Fruit fly (Drosophila melanogaster) whole organism, embryonic: ENCODE results near the gene msd1.

ENCODE experiments used
- CG10543 ChIP-seq: fragments of 200-800 bp; sonication (Bioruptor generic); optimal IDR thresholded peaks from 3 replicates; lab custom pipeline; 2017; ENCODE audit warnings: missing biosample characterization, mild to moderate bottlenecking, missing genetic modification characterization, moderate library complexity
- CG11398 ChIP-seq: fragments of 200-800 bp; sonication (Bioruptor generic); optimal IDR thresholded peaks from 2 replicates; lab custom pipeline; 2016; ENCODE audit warnings: missing biosample characterization, missing genetic modification characterization
- CG12659 ChIP-seq: fragments of 200-800 bp; sonication (Bioruptor generic); optimal IDR thresholded peaks from 3 replicates; lab custom pipeline; 2017; ENCODE audit warnings: mild to moderate bottlenecking, missing biosample characterization, missing genetic modification reagents, missing genetic modification characterization
- CG12769 ChIP-seq: fragments of 200-800 bp; sonication (Bioruptor generic); optimal IDR thresholded peaks from 2 replicates; lab custom pipeline; 2019; ENCODE audit warnings: missing biosample characterization, mild to moderate bottlenecking, missing genetic modification characterization, moderate library complexity
- CG15514 ChIP-seq: fragments of 200-800 bp; sonication (Bioruptor generic); optimal IDR thresholded peaks from 3 replicates; lab custom pipeline; 2017; ENCODE audit warnings: missing biosample characterization, missing genetic modification characterization, mild to moderate bottlenecking, moderate library complexity, missing genetic modification reagents
- CG16863 ChIP-seq: fragments of 200-800 bp; sonication (Bioruptor generic); optimal IDR thresholded peaks from 3 replicates; lab custom pipeline; 2016; ENCODE audit warnings: missing biosample characterization, missing genetic modification characterization
- CG2129 ChIP-seq: fragments of 200-800 bp; sonication (Bioruptor generic); IDR thresholded peaks from 2 replicates; pipeline ENCODE4 v1.3.6; 2022; ENCODE audit warnings: missing biosample characterization, missing genetic modification characterization; ENCODE audit not compliant: partially characterized antibody
- CG3847 ChIP-seq: fragments of 200-800 bp; sonication (Bioruptor generic); IDR thresholded peaks from 2 replicates; pipeline ENCODE4 v1.3.6; 2022; ENCODE audit warnings: missing biosample characterization, missing genetic modification characterization
- CG42726 ChIP-seq: fragments of 200-800 bp; sonication (Bioruptor generic); IDR thresholded peaks from 2 replicates; pipeline ENCODE4 v1.3.6; 2022; ENCODE audit warnings: missing biosample characterization, missing genetic modification characterization; ENCODE audit not compliant: partially characterized antibody
- CG4820 ChIP-seq: fragments of 200-800 bp; sonication (Bioruptor generic); optimal IDR thresholded peaks from 3 replicates; lab custom pipeline; 2016; ENCODE audit warnings: missing biosample characterization, missing genetic modification characterization
- CG5245 ChIP-seq: fragments of 200-800 bp; sonication (Bioruptor generic); optimal IDR thresholded peaks from 3 replicates; lab custom pipeline; 2016; ENCODE audit warnings: missing biosample characterization, missing genetic modification characterization
- CG6854 ChIP-seq: fragments of 200-800 bp; sonication (Bioruptor generic); optimal IDR thresholded peaks from 3 replicates; lab custom pipeline; 2017; ENCODE audit warnings: missing biosample characterization, mild to moderate bottlenecking, missing genetic modification characterization
- CG7372 ChIP-seq: fragments of 200-800 bp; sonication (Bioruptor generic); IDR thresholded peaks from 2 replicates; pipeline ENCODE4 v1.3.6; 2022; ENCODE audit warnings: missing biosample characterization, missing genetic modification characterization
- CG7556 ChIP-seq: fragments of 200-800 bp; sonication (Bioruptor generic); optimal IDR thresholded peaks from 2 replicates; lab custom pipeline; 2017; ENCODE audit warnings: missing biosample characterization, mild to moderate bottlenecking, missing genetic modification characterization
- CHES-1-like ChIP-seq: fragments of 200-800 bp; sonication (Bioruptor generic); optimal IDR thresholded peaks from 2 replicates; lab custom pipeline; 2016; ENCODE audit warnings: missing biosample characterization, missing genetic modification characterization
- D ChIP-seq, 2 experiments: fragments of 200-800 bp in 1 of 2; fragments of >200 bp in 1 of 2; sonication (Bioruptor generic) in 1 of 2; optimal IDR thresholded peaks; 2 replicates in 1 of 2; 3 replicates in 1 of 2; lab custom pipeline; 2017; ENCODE audit warnings: mild to moderate bottlenecking in 1 of 2, missing biosample characterization in 1 of 2, missing genetic modification characterization in 1 of 2, missing genetic modification reagents in 1 of 2
- Deaf1 ChIP-seq: fragments of 200-800 bp; optimal IDR thresholded peaks from 3 replicates; lab custom pipeline; 2019; ENCODE audit warnings: missing biosample characterization, mild to moderate bottlenecking, missing genetic modification characterization, moderate library complexity
- Ets65A ChIP-seq: fragments of 200-800 bp; sonication (Bioruptor generic); peaks from one replicate; lab custom pipeline; 2016; ENCODE audit warnings: missing biosample characterization, missing genetic modification characterization
- Fer3 ChIP-seq: fragments of 200-800 bp; sonication (Bioruptor generic); optimal IDR thresholded peaks from 2 replicates; lab custom pipeline; 2018; ENCODE audit warnings: missing biosample characterization, mild to moderate bottlenecking, missing genetic modification characterization, moderate library complexity
- HLH4C ChIP-seq: fragments of 200-800 bp; sonication (Bioruptor generic); IDR thresholded peaks from 3 replicates; pipeline ENCODE4 v1.3.6; 2022; ENCODE audit warnings: missing biosample characterization, missing genetic modification characterization; ENCODE audit not compliant: partially characterized antibody
- Hr39 ChIP-seq: fragments of >200 bp; optimal IDR thresholded peaks from 2 replicates; lab custom pipeline; 2017
- Max ChIP-seq: fragments of 200-800 bp; sonication (Bioruptor generic); optimal IDR thresholded peaks from 2 replicates; lab custom pipeline; 2016; ENCODE audit warnings: missing biosample characterization, mild to moderate bottlenecking, missing genetic modification characterization
- Med ChIP-seq: fragments of 200-800 bp; sonication (Bioruptor generic); peaks from one replicate; lab custom pipeline; 2016; ENCODE audit warnings: missing biosample characterization, missing genetic modification characterization, mild to moderate bottlenecking, inconsistent platforms, moderate library complexity
- NC2β ChIP-seq: fragments of 200-800 bp; sonication (Bioruptor generic); optimal IDR thresholded peaks from 2 replicates; lab custom pipeline; 2016; ENCODE audit warnings: missing biosample characterization, missing genetic modification characterization
- Stat92E ChIP-seq, 3 experiments: fragments of >200 bp in 2 of 3; fragments of 200-800 bp in 1 of 3; sonication (Bioruptor generic) in 1 of 3; optimal IDR thresholded peaks; 2 replicates each; lab custom pipeline; 2017 to 2019; ENCODE audit warnings: missing biosample characterization in 3 of 3, missing genetic modification characterization in 3 of 3, mild to moderate bottlenecking in 1 of 3, moderate library complexity in 1 of 3
- Trl ChIP-seq, 3 experiments: fragments of >200 bp in 2 of 3; fragments of 200-800 bp in 1 of 3; sonication (Bioruptor generic) in 1 of 3; optimal IDR thresholded peaks; 2 replicates in 1 of 3; 3 replicates in 2 of 3; lab custom pipeline; 2016 to 2017; ENCODE audit warnings: missing biosample characterization in 1 of 3, missing genetic modification characterization in 1 of 3
- ase ChIP-seq: fragments of 200-800 bp; sonication (Bioruptor generic); IDR thresholded peaks from 3 replicates; pipeline ENCODE4 v1.3.6; 2022; ENCODE audit warnings: missing biosample characterization, missing genetic modification characterization
- cato ChIP-seq: fragments of 200-800 bp; sonication (Bioruptor generic); optimal IDR thresholded peaks from 2 replicates; lab custom pipeline; 2016; ENCODE audit warnings: missing biosample characterization, missing genetic modification characterization, borderline replicate concordance
- chinmo ChIP-seq: fragments of 200-800 bp; sonication (Bioruptor generic); IDR thresholded peaks from 4 replicates; pipeline ENCODE4 v1.3.6; 2022; ENCODE audit warnings: missing biosample characterization, missing genetic modification characterization; ENCODE audit not compliant: partially characterized antibody
- chn ChIP-seq: fragments of 200-800 bp; sonication (Bioruptor generic); optimal IDR thresholded peaks from 2 replicates; lab custom pipeline; 2016; ENCODE audit warnings: missing biosample characterization, missing genetic modification characterization
- crol ChIP-seq: fragments of 200-800 bp; sonication (Bioruptor generic); IDR thresholded peaks from 2 replicates; pipeline ENCODE4 v1.3.6; 2022; ENCODE audit warnings: missing biosample characterization, missing genetic modification characterization
- danr ChIP-seq: fragments of 200-800 bp; sonication (Bioruptor generic); IDR thresholded peaks from 2 replicates; pipeline ENCODE4 v1.3.6; 2022; ENCODE audit warnings: missing biosample characterization, missing genetic modification characterization
- ewg ChIP-seq: fragments of 200-800 bp; sonication (Bioruptor generic); optimal IDR thresholded peaks from 3 replicates; lab custom pipeline; 2017; ENCODE audit warnings: mild to moderate bottlenecking, missing biosample characterization, missing genetic modification reagents, missing genetic modification characterization
- grau ChIP-seq: fragments of 200-800 bp; optimal IDR thresholded peaks from 3 replicates; lab custom pipeline; 2019; ENCODE audit warnings: missing biosample characterization, mild to moderate bottlenecking, missing genetic modification characterization, moderate library complexity
- hb ChIP-seq: fragments of 200-800 bp; sonication (Bioruptor generic); IDR thresholded peaks from 3 replicates; pipeline ENCODE4 v1.3.6; 2022; ENCODE audit warnings: missing biosample characterization, missing genetic modification characterization; ENCODE audit not compliant: partially characterized antibody
- kni ChIP-seq: fragments of 200-800 bp; sonication (Bioruptor generic); optimal IDR thresholded peaks from 3 replicates; lab custom pipeline; 2017; ENCODE audit warnings: mild to moderate bottlenecking, missing biosample characterization, missing genetic modification reagents, missing genetic modification characterization
- lbe ChIP-seq: fragments of 200-800 bp; sonication (Bioruptor generic); optimal IDR thresholded peaks from 2 replicates; lab custom pipeline; 2016; ENCODE audit warnings: missing biosample characterization, mild to moderate bottlenecking, missing genetic modification characterization
- luna ChIP-seq: fragments of 200-800 bp; sonication (Bioruptor generic); optimal IDR thresholded peaks from 2 replicates; lab custom pipeline; 2016; ENCODE audit warnings: missing biosample characterization, missing genetic modification characterization
- nerfin-2 ChIP-seq: fragments of 200-800 bp; sonication (Bioruptor generic); IDR thresholded peaks from 2 replicates; pipeline ENCODE4 v1.3.6; 2022; ENCODE audit warnings: missing biosample characterization, missing genetic modification characterization; ENCODE audit not compliant: partially characterized antibody
- otp ChIP-seq: fragments of 200-800 bp; sonication (Bioruptor generic); IDR thresholded peaks from 3 replicates; pipeline ENCODE4, ENCODE4 v1.3.6; 2022; ENCODE audit warnings: missing biosample characterization, missing genetic modification characterization
- phol ChIP-seq: fragments of 200-800 bp; sonication (Bioruptor generic); optimal IDR thresholded peaks from 3 replicates; lab custom pipeline; 2018; ENCODE audit warnings: missing biosample characterization, mild to moderate bottlenecking, missing genetic modification characterization, moderate library complexity
- sd ChIP-seq: fragments of 200-800 bp; sonication (Bioruptor generic); optimal IDR thresholded peaks from 3 replicates; lab custom pipeline; 2018; ENCODE audit warnings: missing biosample characterization, mild to moderate bottlenecking, missing genetic modification characterization, moderate library complexity
- shn ChIP-seq: fragments of 200-800 bp; sonication (Bioruptor generic); optimal IDR thresholded peaks from 3 replicates; lab custom pipeline; 2016; ENCODE audit warnings: missing biosample characterization, missing genetic modification characterization
- sob ChIP-seq: fragments of 200-800 bp; sonication (Bioruptor generic); IDR thresholded peaks from 2 replicates; pipeline ENCODE4 v1.3.6; 2022; ENCODE audit warnings: missing biosample characterization, missing genetic modification characterization
- trem ChIP-seq: fragments of 200-800 bp; optimal IDR thresholded peaks from 3 replicates; lab custom pipeline; 2019; ENCODE audit warnings: missing biosample characterization, mild to moderate bottlenecking, missing genetic modification characterization, moderate library complexity
- z ChIP-seq: fragments of 200-800 bp; sonication (Bioruptor generic); IDR thresholded peaks from 3 replicates; pipeline ENCODE4 v1.3.6; 2022; ENCODE audit warnings: missing biosample characterization, missing genetic modification characterization

msd1 gene

DNA sequence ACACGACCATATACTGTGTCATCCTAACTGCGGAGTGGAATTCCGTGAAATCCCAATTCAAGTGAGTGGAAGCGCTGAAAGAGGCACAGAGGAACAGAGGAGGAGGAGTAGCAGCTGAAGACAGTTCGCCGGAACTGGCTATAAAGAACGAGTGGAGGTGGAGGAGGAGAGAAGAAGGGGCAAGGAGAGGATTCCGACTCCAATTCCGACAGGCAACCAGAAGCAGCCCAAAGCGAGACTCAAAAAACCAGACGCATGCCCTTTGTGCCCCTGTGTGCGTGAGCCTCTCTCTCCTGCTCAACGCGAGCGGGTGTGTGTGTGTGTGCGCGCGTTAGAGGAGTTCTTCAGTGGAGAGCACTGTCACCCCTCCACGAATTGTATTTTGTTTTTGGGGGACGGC lies 17.9 kb downstream of the msd1 start:
- TF ChIP-seq z (GFP tag; lab: Robert Waterston, UW) = peak; percentile 88
- peak; percentile 68 for TF ChIP-seq Ets65A (GFP tag; lab: Kevin White, UChicago)
- no peak for TF ChIP-seq danr
- TF ChIP-seq Deaf1 = peak; percentile 39
- TF ChIP-seq kni = peak; percentile 21
- TF ChIP-seq Stat92E (GFP tag; optimal IDR thresholded peaks at IDR 0.05; lab: Kevin White, UChicago) = peak in 1 of 3 experiments; percentile 84
- TF ChIP-seq ase (GFP tag; lab: Robert Waterston, UW) = 0 out of 3 replicates have a peak, but pooled peaks have one; percentile 2
- 0 out of 4 replicates have a peak, but pooled peaks have one; percentile 37 for TF ChIP-seq chinmo (GFP tag; lab: Robert Waterston, UW)
- TF ChIP-seq grau (tag; lab: Kevin White, UChicago) = no peak
- peak; percentile 64 for TF ChIP-seq Med (GFP tag; lab: Kevin White, UChicago)
- no peak for TF ChIP-seq luna (GFP tag; lab: Kevin White, UChicago)
- no peak for TF ChIP-seq CG6854
- TF ChIP-seq Trl (optimal IDR thresholded peaks at IDR 0.05; lab: Kevin White, UChicago) = peak; percentile 57 to 65
- TF ChIP-seq Trl (GFP tag; optimal IDR thresholded peaks at IDR 0.05; lab: Kevin White, UChicago) = no peak
- peak; percentile 71 for TF ChIP-seq D (optimal IDR thresholded peaks at IDR 0.05; lab: Kevin White, UChicago)
- no peak for TF ChIP-seq D (GFP tag; optimal IDR thresholded peaks at IDR 0.05; lab: Kevin White, UChicago)
- peak; percentile 82 for TF ChIP-seq crol (GFP tag; lab: Robert Waterston, UW)
- peak; percentile 15 for TF ChIP-seq CG15514 (GFP tag; lab: Kevin White, UChicago)
- TF ChIP-seq Hr39 (lab: Kevin White, UChicago) = peak; percentile 44
- TF ChIP-seq ewg (GFP tag; lab: Kevin White, UChicago) = peak; percentile 71
- TF ChIP-seq HLH4C (GFP tag; lab: Robert Waterston, UW) = 0 out of 3 replicates have a peak, but pooled peaks have one; percentile 12
- TF ChIP-seq CG5245 (GFP tag; lab: Kevin White, UChicago) = no peak

dm6 chr3L:1349942-1350923 lies 18.7 kb downstream of the msd1 start:
- peak; percentile 11 for TF ChIP-seq CG4820 (GFP tag; lab: Kevin White, UChicago)
- peak; percentile 97 for TF ChIP-seq CG2129
- no peak for TF ChIP-seq CG7556 (GFP tag; lab: Kevin White, UChicago)
- peak; percentile 4 for TF ChIP-seq cato
- TF ChIP-seq hb (GFP tag; lab: Robert Waterston, UW) = peak; percentile 98
- TF ChIP-seq CG16863 = peak; percentile 3
- peak; percentile 54 for TF ChIP-seq trem
- TF ChIP-seq otp (GFP tag; lab: Robert Waterston, UW) = peak; percentile 10; the same call in 1 of the 3 replicates
- peak; percentile 95 for TF ChIP-seq CG42726
- peak; percentile 10 for TF ChIP-seq NC2β (GFP tag; lab: Kevin White, UChicago)
- TF ChIP-seq Max (GFP tag; lab: Kevin White, UChicago) = peak; percentile 20
- peak; percentile 30 for TF ChIP-seq sd (tag; lab: Kevin White, UChicago)
- peak; percentile 13 for TF ChIP-seq CG12769 (tag; lab: Kevin White, UChicago)
- peak; percentile 47 for TF ChIP-seq lbe
- TF ChIP-seq CG10543 (GFP tag; lab: Kevin White, UChicago) = peak; percentile 29
- peak; percentile 60 for TF ChIP-seq CG12659
- peak; percentile 17 for TF ChIP-seq Fer3
- peak; percentile 68 for TF ChIP-seq phol (tag; lab: Kevin White, UChicago)
- TF ChIP-seq CG7372 (GFP tag; lab: Robert Waterston, UW) = peak; percentile 39; the same call in 1 of the 2 replicates
- TF ChIP-seq CHES-1-like = peak; percentile 52
- TF ChIP-seq CG3847 (GFP tag; lab: Robert Waterston, UW) = peak; percentile 57
- no peak for TF ChIP-seq CG11398 (GFP tag; lab: Kevin White, UChicago)
- peak; percentile 96 for TF ChIP-seq nerfin-2 (GFP tag; lab: Robert Waterston, UW)
- 0 out of 2 replicates have a peak, but pooled peaks have one; percentile 13 for TF ChIP-seq sob
- TF ChIP-seq shn (GFP tag; lab: Kevin White, UChicago) = peak; percentile 44
- TF ChIP-seq chn (GFP tag; lab: Kevin White, UChicago) = peak; percentile 18
